Fruit fly (Drosophila melanogaster) whole organism, embryonic: ENCODE data around the gene osi.

Source experiments
- CG11093 ChIP-seq: fragments of 200-800 bp; sonication (Bioruptor generic); IDR thresholded peaks from 3 replicates; pipeline ENCODE4 v1.3.6; 2022; ENCODE audit warnings: missing biosample characterization, missing genetic modification characterization
- CG17802 ChIP-seq: fragments of 200-800 bp; sonication (Bioruptor generic); optimal IDR thresholded peaks from 2 replicates; lab custom pipeline; 2018; ENCODE audit warnings: missing biosample characterization, mild to moderate bottlenecking, missing genetic modification characterization, moderate library complexity
- CG9437 ChIP-seq: fragments of 200-800 bp; sonication (Bioruptor generic); optimal IDR thresholded peaks from 2 replicates; lab custom pipeline; 2018; ENCODE audit warnings: missing biosample characterization, mild to moderate bottlenecking, missing genetic modification characterization
- Hr39 ChIP-seq: fragments of >200 bp; optimal IDR thresholded peaks from 2 replicates; lab custom pipeline; 2017
- Nf-YB ChIP-seq: fragments of 200-800 bp; sonication (Bioruptor generic); optimal IDR thresholded peaks from 3 replicates; lab custom pipeline; 2019; ENCODE audit warnings: missing biosample characterization, mild to moderate bottlenecking, missing genetic modification characterization, moderate library complexity
- abd-A ChIP-seq: fragments of 200-800 bp; sonication (Bioruptor generic); optimal IDR thresholded peaks from 3 replicates; lab custom pipeline; 2019; ENCODE audit warnings: missing biosample characterization, mild to moderate bottlenecking, missing genetic modification characterization, moderate library complexity
- ap ChIP-seq: fragments of 200-800 bp; sonication (Bioruptor generic); IDR thresholded peaks from 2 replicates; pipeline ENCODE4 v1.3.6; 2022; ENCODE audit warnings: missing biosample characterization, missing genetic modification characterization
- her ChIP-seq: fragments of 200-800 bp; sonication (Bioruptor generic); optimal IDR thresholded peaks from 2 replicates; lab custom pipeline; 2016; ENCODE audit warnings: missing biosample characterization, missing genetic modification characterization
- jing ChIP-seq: fragments of 200-800 bp; sonication (Bioruptor generic); optimal IDR thresholded peaks from 2 replicates; lab custom pipeline; 2018; ENCODE audit warnings: missing biosample characterization, mild to moderate bottlenecking, missing genetic modification characterization
- shn ChIP-seq: fragments of 200-800 bp; sonication (Bioruptor generic); optimal IDR thresholded peaks from 3 replicates; lab custom pipeline; 2016; ENCODE audit warnings: missing biosample characterization, missing genetic modification characterization
- sna ChIP-seq: fragments of 200-800 bp; sonication (Bioruptor generic); IDR thresholded peaks from 2 replicates; pipeline ENCODE4 v1.3.6; 2022; ENCODE audit warnings: missing biosample characterization, missing genetic modification characterization; ENCODE audit not compliant: partially characterized antibody

dm6 chr2L:16879288-16879687, 8.5 kb downstream of the osi start, which contains the start of the genes CG32832, CG31743 and CG34313:
- TF ChIP-seq ap (GFP tag; lab: Robert Waterston, UW) (no peak), Hr39 (lab: Kevin White, UChicago) (no peak), CG11093 (no peak), jing (GFP tag; lab: Kevin White, UChicago) (no peak), CG9437 (no peak), shn (GFP tag; lab: Kevin White, UChicago) (no peak), her (GFP tag; lab: Kevin White, UChicago) (no peak), CG17802 (tag; lab: Kevin White, UChicago) (no peak), sna (GFP tag; lab: Robert Waterston, UW) (peak; percentile 77), Nf-YB (GFP tag; lab: Kevin White, UChicago) (no peak), abd-A (tag; lab: Kevin White, UChicago) (no peak)
